Fruit fly (Drosophila melanogaster) whole organism, wandering third instar larva: ENCODE results near the gene CG42709.
A peak's percentile ranks its signal among the peaks of the same experiment; 100 is the strongest.

ENCODE experiments used
- Abd-B ChIP-seq: fragments of >200 bp; optimal IDR thresholded peaks from 2 replicates; lab custom pipeline; 2017; ENCODE audit warnings: missing biosample characterization, missing genetic modification characterization
- CG32264 ChIP-seq: fragments of 200-800 bp; sonication (Bioruptor generic); optimal IDR thresholded peaks from 2 replicates; lab custom pipeline; 2016; ENCODE audit warnings: missing biosample characterization, missing genetic modification characterization
- CG9705 ChIP-seq: fragments of 200-800 bp; sonication (Bioruptor generic); optimal IDR thresholded peaks from 2 replicates; lab custom pipeline; 2018; ENCODE audit warnings: missing biosample characterization, mild to moderate bottlenecking, missing genetic modification characterization
- CrebA ChIP-seq: fragments of 200-800 bp; sonication (Bioruptor generic); optimal IDR thresholded peaks from 2 replicates; lab custom pipeline; 2016; ENCODE audit warnings: missing biosample characterization, mild to moderate bottlenecking, missing genetic modification characterization, borderline replicate concordance
- Dif ChIP-seq: fragments of 200-275, 200-300 bp; sonication (Bioruptor generic); optimal IDR thresholded peaks from 2 replicates; lab custom pipeline; 2018; ENCODE audit warnings: missing biosample characterization, missing genetic modification characterization; ENCODE audit not compliant: partially characterized antibody
- GATAd ChIP-seq: sonication (Bioruptor generic); optimal IDR thresholded peaks from 2 replicates; lab custom pipeline; 2016; ENCODE audit warnings: missing biosample characterization, missing genetic modification characterization
- HLH106 ChIP-seq: fragments of 200-800 bp; optimal IDR thresholded peaks from 3 replicates; lab custom pipeline; 2019; ENCODE audit warnings: missing biosample characterization, mild to moderate bottlenecking, missing genetic modification characterization, moderate library complexity
- Hnf4 ChIP-seq: fragments of 200-800 bp; sonication (Bioruptor generic); optimal IDR thresholded peaks from 2 replicates; lab custom pipeline; 2016; ENCODE audit warnings: missing biosample characterization, mild to moderate bottlenecking, missing genetic modification characterization
- Hr78 ChIP-seq: fragments of >200 bp; optimal IDR thresholded peaks from 2 replicates; lab custom pipeline; 2017; ENCODE audit warnings: missing biosample characterization, missing genetic modification characterization
- Jra ChIP-seq: sonication (Bioruptor generic); optimal IDR thresholded peaks from 2 replicates; lab custom pipeline; 2016; ENCODE audit warnings: missing biosample characterization, missing genetic modification characterization
- Mio ChIP-seq: sonication (Bioruptor generic); optimal IDR thresholded peaks from 2 replicates; lab custom pipeline; 2016; ENCODE audit warnings: missing biosample characterization, missing genetic modification characterization
- Myc ChIP-seq: fragments of >200 bp; optimal IDR thresholded peaks from 2 replicates; lab custom pipeline; 2017
- N ChIP-seq: fragments of >200 bp; optimal IDR thresholded peaks from 2 replicates; lab custom pipeline; 2018; ENCODE audit warnings: missing biosample characterization, missing external identifiers, missing genetic modification characterization
- OdsH ChIP-seq: fragments of 200-800 bp; sonication (Bioruptor generic); optimal IDR thresholded peaks from 2 replicates; lab custom pipeline; 2016; ENCODE audit warnings: missing biosample characterization, mild to moderate bottlenecking, missing genetic modification characterization
- Rel ChIP-seq, 2 experiments: fragments of 200-800 bp; sonication (Bioruptor generic) in 1 of 2; optimal IDR thresholded peaks; 2 replicates in 1 of 2; 3 replicates in 1 of 2; lab custom pipeline; 2016 to 2019; ENCODE audit warnings: mild to moderate bottlenecking in 2 of 2, missing biosample characterization in 2 of 2, missing genetic modification characterization in 2 of 2, moderate library complexity in 1 of 2
- Sp1 ChIP-seq: fragments of 200-800 bp; sonication (Bioruptor generic); optimal IDR thresholded peaks from 3 replicates; lab custom pipeline; 2019; ENCODE audit warnings: missing biosample characterization, mild to moderate bottlenecking, missing genetic modification characterization, moderate library complexity
- Vsx2 ChIP-seq: fragments of 200-300, 225-300 bp; sonication (Bioruptor generic); optimal IDR thresholded peaks from 2 replicates; lab custom pipeline; 2018; ENCODE audit warnings: missing biosample characterization, missing genetic modification characterization; ENCODE audit not compliant: partially characterized antibody
- br ChIP-seq: fragments of 200-800 bp; sonication (Bioruptor generic); optimal IDR thresholded peaks from 2 replicates; lab custom pipeline; 2016; ENCODE audit warnings: missing biosample characterization, missing genetic modification characterization
- brk ChIP-seq: fragments of 200-800 bp; sonication (Bioruptor generic); optimal IDR thresholded peaks from 2 replicates; lab custom pipeline; 2016; ENCODE audit warnings: missing biosample characterization, mild to moderate bottlenecking, missing genetic modification characterization
- dl ChIP-seq, 2 experiments: fragments of 175-275, 200-275 bp in 1 of 2; fragments of 200-275 bp in 1 of 2; sonication (Bioruptor generic); optimal IDR thresholded peaks; lab custom pipeline; 2018; ENCODE audit warnings: mild to moderate bottlenecking in 2 of 2, missing biosample characterization in 2 of 2, missing genetic modification characterization in 2 of 2, moderate library complexity in 2 of 2; ENCODE audit not compliant: partially characterized antibody in 2 of 2, insufficient read depth in 1 of 2
- dmrt93B ChIP-seq: fragments of 200-800 bp; sonication (Bioruptor generic); optimal IDR thresholded peaks from 2 replicates; lab custom pipeline; 2018; ENCODE audit warnings: missing biosample characterization, mild to moderate bottlenecking, missing genetic modification characterization
- dsf ChIP-seq: sonication (Bioruptor generic); optimal IDR thresholded peaks from 2 replicates; lab custom pipeline; 2016; ENCODE audit warnings: missing biosample characterization, missing genetic modification characterization, borderline replicate concordance
- ey ChIP-seq: fragments of 200-800 bp; sonication (Bioruptor generic); optimal IDR thresholded peaks from 2 replicates; lab custom pipeline; 2016; ENCODE audit warnings: missing biosample characterization, missing genetic modification characterization
- foxo ChIP-seq, 2 experiments: fragments of 200-800 bp; sonication (Bioruptor generic); optimal IDR thresholded peaks; 2 replicates in 1 of 2; 3 replicates in 1 of 2; lab custom pipeline; 2016 to 2017; ENCODE audit warnings: missing biosample characterization in 2 of 2, missing genetic modification characterization in 2 of 2
- fru ChIP-seq: fragments of 200-800 bp; sonication (Bioruptor generic); optimal IDR thresholded peaks from 3 replicates; lab custom pipeline; 2016; ENCODE audit warnings: missing biosample characterization, mild to moderate bottlenecking, missing genetic modification characterization
- h ChIP-seq: fragments of 200-800 bp; sonication (Bioruptor generic); optimal IDR thresholded peaks from 3 replicates; lab custom pipeline; 2016; ENCODE audit warnings: missing biosample characterization, mild to moderate bottlenecking, missing genetic modification characterization
- jim ChIP-seq: fragments of 175-275, 200-325 bp; sonication (Bioruptor generic); optimal IDR thresholded peaks from 2 replicates; lab custom pipeline; 2016; ENCODE audit warnings: missing biosample characterization, mild to moderate bottlenecking, missing genetic modification characterization
- lola ChIP-seq: fragments of >200 bp; optimal IDR thresholded peaks from 2 replicates; lab custom pipeline; 2017; ENCODE audit warnings: missing biosample characterization, missing genetic modification characterization
- pan ChIP-seq: fragments of >200 bp; optimal IDR thresholded peaks from 2 replicates; lab custom pipeline; 2017
- psq ChIP-seq: fragments of 200-800 bp; sonication (Bioruptor generic); optimal IDR thresholded peaks from 3 replicates; lab custom pipeline; 2017; ENCODE audit warnings: missing biosample characterization, mild to moderate bottlenecking, missing genetic modification characterization, moderate library complexity
- rgr ChIP-seq: fragments of 200-800 bp; sonication (Bioruptor generic); optimal IDR thresholded peaks from 3 replicates; lab custom pipeline; 2016; ENCODE audit warnings: missing biosample characterization, mild to moderate bottlenecking, missing genetic modification characterization
- sage ChIP-seq: fragments of 200-800 bp; sonication (Bioruptor generic); optimal IDR thresholded peaks from 2 replicates; lab custom pipeline; 2016; ENCODE audit warnings: missing biosample characterization, mild to moderate bottlenecking, missing genetic modification characterization
- sv ChIP-seq: fragments of 200-800 bp; sonication (Bioruptor generic); optimal IDR thresholded peaks from 3 replicates; lab custom pipeline; 2016; ENCODE audit warnings: missing biosample characterization, missing genetic modification characterization
- tai ChIP-seq: sonication (Bioruptor generic); optimal IDR thresholded peaks from 2 replicates; lab custom pipeline; 2016; ENCODE audit warnings: missing biosample characterization, missing genetic modification characterization
- usp ChIP-seq: fragments of >200 bp; optimal IDR thresholded peaks from 2 replicates; lab custom pipeline; 2017; ENCODE audit warnings: missing biosample characterization, missing genetic modification characterization
- woc ChIP-seq: sonication (Bioruptor generic); optimal IDR thresholded peaks from 2 replicates; lab custom pipeline; 2016; ENCODE audit warnings: missing biosample characterization, mild to moderate bottlenecking, missing genetic modification characterization

Gene CG42709

dm6 chr3L:12828532-12828931, 38.5 kb downstream of the CG42709 start:
- TF ChIP-seq h (no peak), Hnf4 (GFP tag; lab: Kevin White, UChicago) (no peak), CG32264 (no peak), br (GFP tag; lab: Kevin White, UChicago) (no peak), foxo (GFP tag; optimal IDR thresholded peaks at IDR 0.05; lab: Kevin White, UChicago) (no peak)
- TF ChIP-seq, all 38 proteins: peak for 0

- TF ChIP-seq Vsx2 (GFP tag; lab: Kevin White, UChicago) (no peak), rgr (GFP tag; lab: Kevin White, UChicago) (no peak)
These were observed 40.4 kb downstream of the CG42709 start for dm6 chr3L:12830416-12830815.

- TF ChIP-seq CG9705: no peak
- peak; percentile 70 for TF ChIP-seq br (GFP tag; lab: Kevin White, UChicago)
- no peak for TF ChIP-seq pan (lab: Kevin White, UChicago)
- TF ChIP-seq Abd-B: no peak
- peak; percentile 74 for TF ChIP-seq fru (GFP tag; lab: Kevin White, UChicago)
- TF ChIP-seq N (GFP tag; lab: Kevin White, UChicago): no peak
- TF ChIP-seq sv (GFP tag; lab: Kevin White, UChicago): peak; percentile 28
- no peak for TF ChIP-seq Vsx2 (GFP tag; lab: Kevin White, UChicago)
- TF ChIP-seq dmrt93B (GFP tag; lab: Kevin White, UChicago): no peak
- peak; percentile 41 for TF ChIP-seq psq (GFP tag; lab: Kevin White, UChicago)
- no peak for TF ChIP-seq Hr78 (GFP tag; lab: Kevin White, UChicago)
- TF ChIP-seq tai (GFP tag; lab: Kevin White, UChicago): peak; percentile 62
- no peak for TF ChIP-seq dl (GFP tag; optimal IDR thresholded peaks at IDR 0.05; lab: Kevin White, UChicago; ENCODE audit: insufficient read depth in 1 of 2, partially characterized antibody in 2 of 2)
- no peak for TF ChIP-seq Mio (GFP tag; lab: Kevin White, UChicago)
- no peak for TF ChIP-seq dsf (GFP tag; lab: Kevin White, UChicago)
- TF ChIP-seq sage: no peak
- no peak for TF ChIP-seq CG32264
- TF ChIP-seq Sp1 (GFP tag; lab: Kevin White, UChicago): peak; percentile 47
- no peak for TF ChIP-seq Myc (lab: Kevin White, UChicago)
- TF ChIP-seq Rel (GFP tag; optimal IDR thresholded peaks at IDR 0.05; lab: Kevin White, UChicago): no peak
- TF ChIP-seq Rel (tag; optimal IDR thresholded peaks at IDR 0.05; lab: Kevin White, UChicago): no peak
- peak; percentile 81 for TF ChIP-seq h
- peak; percentile 76 for TF ChIP-seq rgr (GFP tag; lab: Kevin White, UChicago)
- TF ChIP-seq CrebA (GFP tag; lab: Kevin White, UChicago): no peak
- peak in 1 of 2 experiments; percentile 69 for TF ChIP-seq foxo (GFP tag; optimal IDR thresholded peaks at IDR 0.05; lab: Kevin White, UChicago)
- no peak for TF ChIP-seq woc (GFP tag; lab: Kevin White, UChicago)
- TF ChIP-seq OdsH (GFP tag; lab: Kevin White, UChicago): peak; percentile 71
- TF ChIP-seq brk (GFP tag; lab: Kevin White, UChicago): peak; percentile 53
- no peak for TF ChIP-seq Jra
- TF ChIP-seq lola (GFP tag; lab: Kevin White, UChicago): no peak
- peak; percentile 50 for TF ChIP-seq Hnf4 (GFP tag; lab: Kevin White, UChicago)
- no peak for TF ChIP-seq usp
- TF ChIP-seq HLH106: peak; percentile 33
- TF ChIP-seq ey (GFP tag; lab: Kevin White, UChicago): peak; percentile 70
- no peak for TF ChIP-seq jim (GFP tag; lab: Kevin White, UChicago)
- no peak for TF ChIP-seq GATAd (GFP tag; lab: Kevin White, UChicago)
- no peak for TF ChIP-seq Dif
- TF ChIP-seq, all 38 proteins: peak for 14
These were observed 41.4 kb downstream of the CG42709 start for dm6 chr3L:12831290-12831952.
